Worm (Caenorhabditis elegans) whole organism, early embryonic: ENCODE results near the gene C08D8.7.

Source experiments
- B0310.2 ChIP-seq: sonication (generic microtip); optimal IDR thresholded peaks from 2 replicates; lab custom pipeline; 2016; ENCODE audit warnings: mild to moderate bottlenecking, missing genetic modification characterization, missing compliant biosample characterization
- F13C5.2 ChIP-seq: sonication (generic microtip); optimal IDR thresholded peaks from 2 replicates; lab custom pipeline; 2017; ENCODE audit warnings: mild to moderate bottlenecking, missing genetic modification characterization, inconsistent platforms, missing compliant biosample characterization
- aly-1 ChIP-seq: sonication (generic microtip); optimal IDR thresholded peaks from 2 replicates; lab custom pipeline; 2016; ENCODE audit warnings: missing genetic modification characterization, missing compliant biosample characterization
- ama-1 ChIP-seq: fragments of 150-350 bp; optimal IDR thresholded peaks from 2 replicates; lab custom pipeline; 2014
- ceh-13 ChIP-seq: fragments of 200-800 bp; sonication (Bioruptor generic); optimal IDR thresholded peaks from 2 replicates; lab custom pipeline; 2018; ENCODE audit warnings: mild to moderate bottlenecking, missing genetic modification characterization, missing compliant biosample characterization
- ceh-36 ChIP-seq: sonication (generic microtip); optimal IDR thresholded peaks from 2 replicates; lab custom pipeline; 2016; ENCODE audit warnings: missing genetic modification characterization, inconsistent platforms, missing compliant biosample characterization
- ets-7 ChIP-seq: sonication (generic microtip); optimal IDR thresholded peaks from 2 replicates; lab custom pipeline; 2016; ENCODE audit warnings: missing genotype, missing genetic modification characterization, missing compliant biosample characterization
- flt-1 ChIP-seq: fragments of 200-800 bp; sonication (Bioruptor generic); IDR thresholded peaks from 2 replicates; pipeline ENCODE4 v1.3.6; 2022; ENCODE audit warnings: missing genetic modification characterization, missing compliant biosample characterization
- hmbx-1 ChIP-seq: sonication (generic microtip); optimal IDR thresholded peaks from 2 replicates; lab custom pipeline; 2016; ENCODE audit warnings: mild to moderate bottlenecking, missing genetic modification characterization, missing compliant biosample characterization
- hmg-4 ChIP-seq: fragments of 200-800 bp; sonication (Bioruptor generic); optimal IDR thresholded peaks from 2 replicates; lab custom pipeline; 2018; ENCODE audit warnings: mild to moderate bottlenecking, missing genetic modification characterization, missing compliant biosample characterization
- hnd-1 ChIP-seq: sonication (generic microtip); optimal IDR thresholded peaks from 2 replicates; lab custom pipeline; 2016; ENCODE audit warnings: missing genetic modification characterization, missing compliant biosample characterization
- pes-1 ChIP-seq: fragments of 200-800 bp; sonication (Bioruptor generic); IDR thresholded peaks from 2 replicates; pipeline ENCODE4 v1.3.6; 2022; ENCODE audit warnings: missing genetic modification reagents, missing genetic modification characterization, missing compliant biosample characterization
- scrt-1 ChIP-seq: fragments of 200-800 bp; sonication (Bioruptor generic); IDR thresholded peaks from 2 replicates; pipeline ENCODE4 v1.3.6; 2022; ENCODE audit warnings: missing genetic modification characterization, missing compliant biosample characterization
- sea-1 ChIP-seq: fragments of 200-800 bp; sonication (Bioruptor generic); conservative IDR thresholded peaks from 2 replicates; pipeline ENCODE4 v1.3.6; 2022; ENCODE audit warnings: missing genetic modification characterization, missing compliant biosample characterization
- tbx-11 ChIP-seq: fragments of 200-800 bp; sonication (Bioruptor generic); IDR thresholded peaks from 2 replicates; pipeline ENCODE4 v1.3.6; 2022; ENCODE audit warnings: missing genetic modification characterization, missing compliant biosample characterization
- tbx-37 ChIP-seq: fragments of 200-800 bp; sonication (Bioruptor generic); conservative IDR thresholded peaks from 2 replicates; pipeline ENCODE4 v1.3.6; 2022; ENCODE audit warnings: missing genetic modification reagents, missing genetic modification characterization, missing compliant biosample characterization
- tra-4 ChIP-seq: sonication (generic microtip); optimal IDR thresholded peaks from 2 replicates; lab custom pipeline; 2017; ENCODE audit warnings: missing genetic modification characterization, missing compliant biosample characterization

The C08D8.7 gene

ce11 chrV:8387056-8387455 is 46.0 kb downstream of the C08D8.7 start, which contains the start of gene gcy-7:
Gene gcy-7, plus strand, starts transcription at chrV:8387356.
- TF ChIP-seq ama-1: no peak
- TF ChIP-seq hnd-1 (tag; lab: Kevin White, UChicago): no peak
- no peak for TF ChIP-seq B0310.2
- no peak for TF ChIP-seq tbx-11 (GFP tag; lab: Robert Waterston, UW)
- no peak for TF ChIP-seq tbx-37 (GFP tag; lab: Robert Waterston, UW)
- no peak for TF ChIP-seq pes-1 (GFP tag; lab: Robert Waterston, UW)
- no peak for TF ChIP-seq F13C5.2 (tag; lab: Kevin White, UChicago)
- TF ChIP-seq tra-4: no peak
- no peak for TF ChIP-seq ceh-36 (tag; lab: Kevin White, UChicago)
- TF ChIP-seq scrt-1 (GFP tag; lab: Robert Waterston, UW): no peak
- TF ChIP-seq ets-7 (tag; lab: Kevin White, UChicago): no peak
- TF ChIP-seq flt-1 (GFP tag; lab: Robert Waterston, UW): no peak
- TF ChIP-seq hmbx-1: no peak
- TF ChIP-seq ceh-13 (GFP tag; lab: Kevin White, UChicago): no peak
- no peak for TF ChIP-seq aly-1 (tag; lab: Kevin White, UChicago)
- no peak for TF ChIP-seq hmg-4
- TF ChIP-seq sea-1 (GFP tag; lab: Robert Waterston, UW): no peak

DNA sequence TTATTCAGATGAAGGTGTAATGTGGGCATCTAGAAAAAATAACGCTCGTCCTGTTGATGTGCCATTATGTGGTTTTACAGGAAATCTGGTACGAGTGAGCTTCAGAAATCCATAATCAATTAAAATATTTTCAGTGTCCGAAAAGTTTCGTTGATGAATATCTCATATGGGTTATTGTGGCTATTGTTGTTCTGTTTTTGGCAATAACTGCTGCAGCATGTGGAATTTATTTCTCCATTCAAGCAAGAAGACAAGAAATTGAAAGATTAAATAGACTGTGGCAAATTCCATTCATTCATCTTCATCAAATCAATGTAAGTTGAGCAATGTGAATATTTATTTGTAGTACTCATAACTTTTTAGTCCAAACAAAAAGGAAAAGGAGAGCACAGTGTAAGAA is 48.3 kb downstream of the C08D8.7 start:
- TF ChIP-seq sea-1 (GFP tag; lab: Robert Waterston, UW): no peak
- TF ChIP-seq pes-1 (GFP tag; lab: Robert Waterston, UW): no peak
- TF ChIP-seq aly-1 (tag; lab: Kevin White, UChicago): no peak
- TF ChIP-seq tbx-37 (GFP tag; lab: Robert Waterston, UW): no peak
- no peak for TF ChIP-seq hnd-1 (tag; lab: Kevin White, UChicago)
- TF ChIP-seq scrt-1 (GFP tag; lab: Robert Waterston, UW): no peak
- TF ChIP-seq ama-1: no peak
- no peak for TF ChIP-seq F13C5.2 (tag; lab: Kevin White, UChicago)
- no peak for TF ChIP-seq ets-7 (tag; lab: Kevin White, UChicago)
- no peak for TF ChIP-seq hmbx-1
- TF ChIP-seq hmg-4: no peak
- no peak for TF ChIP-seq ceh-13 (GFP tag; lab: Kevin White, UChicago)
- TF ChIP-seq ceh-36 (tag; lab: Kevin White, UChicago): no peak
- no peak for TF ChIP-seq flt-1 (GFP tag; lab: Robert Waterston, UW)

DNA sequence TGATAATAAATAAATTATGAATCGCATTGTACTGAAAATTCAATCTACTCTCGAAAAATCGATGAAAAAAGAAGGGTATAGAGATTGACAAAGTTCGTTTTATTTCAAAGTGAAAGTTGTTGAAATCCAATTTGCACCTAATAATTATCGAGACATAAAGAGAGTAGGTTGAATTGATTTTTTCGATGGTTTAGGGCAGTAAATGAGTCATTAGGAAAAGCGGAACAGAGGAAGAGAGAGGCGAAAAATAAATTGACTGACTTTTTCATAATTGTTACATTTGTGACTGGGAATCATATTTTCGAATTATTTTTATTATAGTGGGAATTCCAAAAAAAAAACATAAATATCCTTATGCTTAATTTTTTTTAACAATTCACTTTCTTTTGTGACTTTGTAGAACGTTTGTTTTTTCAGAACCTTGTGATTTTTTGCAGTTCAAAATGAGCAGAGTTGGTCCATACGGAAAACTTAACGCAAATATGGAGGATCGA is 53.4 kb downstream of the C08D8.7 start, which contains the start of the genes pho-6 and F52E1.3:
Gene pho-6 (minus strand): TSS at position 101 of the 494 bp plus-strand sequence.
Gene F52E1.3 (plus strand): TSS at position 444 of the 494 bp plus-strand sequence.
- TF ChIP-seq hmg-4: no peak
- TF ChIP-seq tbx-11 (GFP tag; lab: Robert Waterston, UW): no peak
- no peak for TF ChIP-seq sea-1 (GFP tag; lab: Robert Waterston, UW)
- TF ChIP-seq flt-1 (GFP tag; lab: Robert Waterston, UW): no peak
- no peak for TF ChIP-seq B0310.2
- no peak for TF ChIP-seq aly-1 (tag; lab: Kevin White, UChicago)
- TF ChIP-seq ceh-13 (GFP tag; lab: Kevin White, UChicago): no peak
- no peak for TF ChIP-seq tbx-37 (GFP tag; lab: Robert Waterston, UW)
- TF ChIP-seq hnd-1 (tag; lab: Kevin White, UChicago): no peak
- TF ChIP-seq hmbx-1: no peak
